Fruit fly (Drosophila melanogaster) whole organism, embryonic: ENCODE data around the gene Usp1.

Source experiments
- Atf6 ChIP-seq: fragments of 200-800 bp; sonication (Bioruptor generic); IDR thresholded peaks from 2 replicates; pipeline ENCODE4 v1.3.6; 2022; ENCODE audit warnings: missing biosample characterization, missing genetic modification characterization
- B-H1 ChIP-seq: fragments of 200-800 bp; sonication (Bioruptor generic); IDR thresholded peaks from 3 replicates; pipeline ENCODE4 v1.3.6; 2022; ENCODE audit warnings: missing biosample characterization, missing genetic modification characterization
- BEAF-32 ChIP-seq: fragments of 200-800 bp; sonication (Bioruptor generic); optimal IDR thresholded peaks from 3 replicates; lab custom pipeline; 2017; ENCODE audit warnings: missing biosample characterization, missing genetic modification characterization, mild to moderate bottlenecking, moderate library complexity, missing genetic modification reagents
- CG10147 ChIP-seq: fragments of 200-800 bp; sonication (Bioruptor generic); optimal IDR thresholded peaks from 2 replicates; lab custom pipeline; 2019; ENCODE audit warnings: missing biosample characterization, mild to moderate bottlenecking, missing genetic modification characterization, moderate library complexity
- CG11504 ChIP-seq: fragments of 200-800 bp; sonication (Bioruptor generic); optimal IDR thresholded peaks from 3 replicates; lab custom pipeline; 2019; ENCODE audit warnings: missing biosample characterization, mild to moderate bottlenecking, missing genetic modification characterization, moderate library complexity
- CG12942 ChIP-seq: fragments of 200-800 bp; sonication (Bioruptor generic); optimal IDR thresholded peaks from 3 replicates; lab custom pipeline; 2016; ENCODE audit warnings: missing biosample characterization, missing genetic modification characterization
- CG13424 ChIP-seq: fragments of 200-800 bp; sonication (Bioruptor generic); optimal IDR thresholded peaks from 2 replicates; lab custom pipeline; 2019; ENCODE audit warnings: missing biosample characterization, mild to moderate bottlenecking, missing genetic modification characterization, moderate library complexity
- CG13775 ChIP-seq: fragments of 200-800 bp; sonication (Bioruptor generic); optimal IDR thresholded peaks from 3 replicates; lab custom pipeline; 2017; ENCODE audit warnings: missing biosample characterization, mild to moderate bottlenecking, missing genetic modification characterization
- CG15479 ChIP-seq: fragments of 200-800 bp; sonication (Bioruptor generic); optimal IDR thresholded peaks from 3 replicates; lab custom pipeline; 2019; ENCODE audit warnings: missing biosample characterization, mild to moderate bottlenecking, missing genetic modification characterization, moderate library complexity
- CG16813 ChIP-seq: fragments of 200-800 bp; sonication (Bioruptor generic); IDR thresholded peaks from 3 replicates; pipeline ENCODE4 v1.3.6; 2022; ENCODE audit warnings: missing biosample characterization, missing genetic modification characterization; ENCODE audit not compliant: partially characterized antibody
- CG17186 ChIP-seq: fragments of 200-800 bp; sonication (Bioruptor generic); optimal IDR thresholded peaks from 3 replicates; lab custom pipeline; 2017; ENCODE audit warnings: missing biosample characterization, missing genetic modification reagents, missing genetic modification characterization
- CG17802 ChIP-seq: fragments of 200-800 bp; sonication (Bioruptor generic); optimal IDR thresholded peaks from 2 replicates; lab custom pipeline; 2018; ENCODE audit warnings: missing biosample characterization, mild to moderate bottlenecking, missing genetic modification characterization, moderate library complexity
- CG18476 ChIP-seq: fragments of 200-800 bp; sonication (Bioruptor generic); optimal IDR thresholded peaks from 2 replicates; lab custom pipeline; 2016; ENCODE audit warnings: missing biosample characterization, mild to moderate bottlenecking, missing genetic modification characterization
- CG2116 ChIP-seq: fragments of 200-800 bp; sonication (Bioruptor generic); optimal IDR thresholded peaks from 3 replicates; lab custom pipeline; 2018; ENCODE audit warnings: missing biosample characterization, mild to moderate bottlenecking, missing genetic modification characterization
- CG2199 ChIP-seq: fragments of 200-800 bp; sonication (Bioruptor generic); IDR thresholded peaks from 3 replicates; pipeline ENCODE4 v1.3.6; 2022; ENCODE audit warnings: missing biosample characterization, missing genetic modification characterization
- CG3995 ChIP-seq: fragments of 200-800 bp; sonication (Bioruptor generic); optimal IDR thresholded peaks from 3 replicates; lab custom pipeline; 2016; ENCODE audit warnings: missing biosample characterization, missing genetic modification characterization
- CG4730 ChIP-seq: fragments of 200-800 bp; sonication (Bioruptor generic); IDR thresholded peaks from 2 replicates; pipeline ENCODE4 v1.3.6; 2022; ENCODE audit warnings: missing biosample characterization, missing genetic modification characterization
- CG6765 ChIP-seq: fragments of 200-800 bp; sonication (Bioruptor generic); optimal IDR thresholded peaks from 3 replicates; lab custom pipeline; 2017; ENCODE audit warnings: missing biosample characterization, mild to moderate bottlenecking, missing genetic modification characterization
- CG7839 ChIP-seq: fragments of 200-800 bp; sonication (Bioruptor generic); optimal IDR thresholded peaks from 3 replicates; lab custom pipeline; 2018; ENCODE audit warnings: missing biosample characterization, mild to moderate bottlenecking, missing genetic modification characterization, moderate library complexity
- CG7928 ChIP-seq: fragments of 200-800 bp; sonication (Bioruptor generic); optimal IDR thresholded peaks from 2 replicates; lab custom pipeline; 2017; ENCODE audit warnings: missing biosample characterization, mild to moderate bottlenecking, missing genetic modification characterization
- CG7963 ChIP-seq: fragments of 200-800 bp; sonication (Bioruptor generic); IDR thresholded peaks from 3 replicates; pipeline ENCODE4 v1.3.6; 2022; ENCODE audit warnings: missing biosample characterization, missing genetic modification characterization; ENCODE audit not compliant: partially characterized antibody
- CG7987 ChIP-seq: fragments of 200-800 bp; sonication (Bioruptor generic); optimal IDR thresholded peaks from 2 replicates; lab custom pipeline; 2018; ENCODE audit warnings: missing biosample characterization, mild to moderate bottlenecking, missing genetic modification characterization, moderate library complexity
- CG8281 ChIP-seq: fragments of 200-800 bp; sonication (Bioruptor generic); optimal IDR thresholded peaks from 2 replicates; lab custom pipeline; 2018; ENCODE audit warnings: missing biosample characterization, mild to moderate bottlenecking, missing genetic modification characterization, moderate library complexity
- CG9215 ChIP-seq: fragments of 200-800 bp; sonication (Bioruptor generic); IDR thresholded peaks from 2 replicates; pipeline ENCODE4 v1.3.6; 2022; ENCODE audit warnings: missing biosample characterization, missing genetic modification characterization
- Elba2 ChIP-seq: fragments of 200-800 bp; sonication (Bioruptor generic); optimal IDR thresholded peaks from 3 replicates; lab custom pipeline; 2016; ENCODE audit warnings: missing biosample characterization, missing genetic modification characterization
- GATAe ChIP-seq: fragments of 200-800 bp; sonication (Bioruptor generic); conservative IDR thresholded peaks from 2 replicates; pipeline ENCODE4 v1.3.6; 2022; ENCODE audit warnings: missing biosample characterization, missing genetic modification characterization
- Gug ChIP-seq: fragments of 200-800 bp; sonication (Bioruptor generic); IDR thresholded peaks from 4 replicates; pipeline ENCODE4 v1.3.6; 2022; ENCODE audit warnings: missing biosample characterization, missing genetic modification characterization
- H2.0 ChIP-seq: fragments of 200-800 bp; sonication (Bioruptor generic); IDR thresholded peaks from 2 replicates; pipeline ENCODE4 v1.3.6; 2022; ENCODE audit warnings: missing biosample characterization, missing genetic modification characterization
- Max ChIP-seq: fragments of 200-800 bp; sonication (Bioruptor generic); optimal IDR thresholded peaks from 2 replicates; lab custom pipeline; 2016; ENCODE audit warnings: missing biosample characterization, mild to moderate bottlenecking, missing genetic modification characterization
- Med ChIP-seq: fragments of 200-800 bp; sonication (Bioruptor generic); peaks from one replicate; lab custom pipeline; 2016; ENCODE audit warnings: missing biosample characterization, missing genetic modification characterization, mild to moderate bottlenecking, inconsistent platforms, moderate library complexity
- Myb ChIP-seq: fragments of 200-800 bp; sonication (Bioruptor generic); optimal IDR thresholded peaks from 2 replicates; lab custom pipeline; 2016; ENCODE audit warnings: missing biosample characterization, missing genetic modification characterization
- NK7.1 ChIP-seq: fragments of 200-800 bp; sonication (Bioruptor generic); optimal IDR thresholded peaks from 3 replicates; lab custom pipeline; 2016; ENCODE audit warnings: missing biosample characterization, missing genetic modification characterization
- Nf-YC ChIP-seq: fragments of 200-800 bp; optimal IDR thresholded peaks from 3 replicates; lab custom pipeline; 2019; ENCODE audit warnings: missing biosample characterization, mild to moderate bottlenecking, missing genetic modification characterization, moderate library complexity
- Ptx1 ChIP-seq: fragments of 200-800 bp; sonication (Bioruptor generic); IDR thresholded peaks from 2 replicates; pipeline ENCODE4 v1.3.6; 2022; ENCODE audit warnings: missing biosample characterization, missing genetic modification characterization
- ac ChIP-seq: fragments of 200-800 bp; sonication (Bioruptor generic); optimal IDR thresholded peaks from 3 replicates; lab custom pipeline; 2017; ENCODE audit warnings: missing biosample characterization, mild to moderate bottlenecking, missing genetic modification characterization
- br ChIP-seq: fragments of >200 bp; optimal IDR thresholded peaks from 2 replicates; lab custom pipeline; 2017
- cas ChIP-seq: fragments of 200-800 bp; sonication (Bioruptor generic); IDR thresholded peaks from 2 replicates; pipeline ENCODE4 v1.3.6; 2022; ENCODE audit warnings: missing biosample characterization, missing genetic modification characterization
- chif ChIP-seq, 2 experiments: fragments of 200-800 bp; sonication (Bioruptor generic); optimal IDR thresholded peaks; 3 replicates each; lab custom pipeline; 2016; ENCODE audit warnings: missing biosample characterization in 2 of 2, missing genetic modification characterization in 2 of 2
- chn ChIP-seq: fragments of 200-800 bp; sonication (Bioruptor generic); optimal IDR thresholded peaks from 2 replicates; lab custom pipeline; 2016; ENCODE audit warnings: missing biosample characterization, missing genetic modification characterization
- dimm ChIP-seq: fragments of 200-800 bp; sonication (Bioruptor generic); IDR thresholded peaks from 2 replicates; pipeline ENCODE4 v1.3.6; 2022; ENCODE audit warnings: missing biosample characterization, missing genetic modification characterization
- dysf ChIP-seq: fragments of 200-800 bp; sonication (Bioruptor generic); IDR thresholded peaks from 3 replicates; pipeline ENCODE4 v1.3.6; 2022; ENCODE audit warnings: missing biosample characterization, missing genetic modification characterization
- ewg ChIP-seq: fragments of 200-800 bp; sonication (Bioruptor generic); optimal IDR thresholded peaks from 3 replicates; lab custom pipeline; 2017; ENCODE audit warnings: mild to moderate bottlenecking, missing biosample characterization, missing genetic modification reagents, missing genetic modification characterization
- fd3F ChIP-seq: fragments of 200-800 bp; sonication (Bioruptor generic); optimal IDR thresholded peaks from 2 replicates; lab custom pipeline; 2018; ENCODE audit warnings: missing biosample characterization, mild to moderate bottlenecking, missing genetic modification characterization, moderate library complexity
- fd64A ChIP-seq: fragments of 200-800 bp; sonication (Bioruptor generic); optimal IDR thresholded peaks from 3 replicates; lab custom pipeline; 2018; ENCODE audit warnings: missing biosample characterization, mild to moderate bottlenecking, missing genetic modification characterization
- gce ChIP-seq: fragments of 200-800 bp; sonication (Bioruptor generic); IDR thresholded peaks from 3 replicates; pipeline ENCODE4 v1.3.6; 2022; ENCODE audit warnings: missing biosample characterization, missing genetic modification characterization
- lilli ChIP-seq: fragments of 200-800 bp; sonication (Bioruptor generic); optimal IDR thresholded peaks from 3 replicates; lab custom pipeline; 2016; ENCODE audit warnings: missing biosample characterization, missing genetic modification characterization
- luna ChIP-seq: fragments of 200-800 bp; sonication (Bioruptor generic); optimal IDR thresholded peaks from 2 replicates; lab custom pipeline; 2016; ENCODE audit warnings: missing biosample characterization, missing genetic modification characterization
- org-1 ChIP-seq: fragments of 200-800 bp; sonication (Bioruptor generic); optimal IDR thresholded peaks from 2 replicates; lab custom pipeline; 2017; ENCODE audit warnings: missing biosample characterization, missing genetic modification characterization
- pb ChIP-seq: fragments of 200-800 bp; sonication (Bioruptor generic); optimal IDR thresholded peaks from 3 replicates; lab custom pipeline; 2016; ENCODE audit warnings: missing biosample characterization, missing genetic modification characterization
- run ChIP-seq: fragments of 200-800 bp; sonication (Bioruptor generic); optimal IDR thresholded peaks from 3 replicates; lab custom pipeline; 2018; ENCODE audit warnings: missing biosample characterization, mild to moderate bottlenecking, missing genetic modification characterization
- twi ChIP-seq: fragments of 200-800 bp; optimal IDR thresholded peaks from 2 replicates; lab custom pipeline; 2019; ENCODE audit warnings: missing biosample characterization, mild to moderate bottlenecking, missing genetic modification characterization, moderate library complexity

Gene Usp1

dm6 chr3R:29219948-29220347, 9.0 kb upstream of the Usp1 start, which contains the start of gene eEF1gamma (continued):
- TF ChIP-seq fd3F (GFP tag; lab: Kevin White, UChicago) (peak; percentile 93), Nf-YC (tag; lab: Kevin White, UChicago) (peak; percentile 81), br (no peak), CG18476 (GFP tag; lab: Kevin White, UChicago) (peak; percentile 89), Atf6 (GFP tag; lab: Robert Waterston, UW) (peak; percentile 94), Gug (GFP tag; lab: Robert Waterston, UW) (peak; percentile 77), luna (GFP tag; lab: Kevin White, UChicago) (peak; percentile 93), CG10147 (peak; percentile 93), CG11504 (tag; lab: Kevin White, UChicago) (peak; percentile 88), dimm (GFP tag; lab: Robert Waterston, UW) (peak; percentile 87), NK7.1 (GFP tag; lab: Kevin White, UChicago) (peak; percentile 97), CG2199 (peak; percentile 92), CG17186 (GFP tag; lab: Kevin White, UChicago) (peak; percentile 100), pb (GFP tag; lab: Kevin White, UChicago) (peak; percentile 96), Ptx1 (GFP tag; lab: Robert Waterston, UW) (peak; percentile 91), CG8281 (tag; lab: Kevin White, UChicago) (peak; percentile 86), CG15479 (GFP tag; lab: Kevin White, UChicago) (peak; percentile 59), CG17802 (tag; lab: Kevin White, UChicago) (peak; percentile 82), CG13775 (GFP tag; lab: Kevin White, UChicago) (peak; percentile 99), CG7839 (tag; lab: Kevin White, UChicago) (peak; percentile 91), org-1 (GFP tag; lab: Kevin White, UChicago) (peak; percentile 92), run (tag; lab: Kevin White, UChicago) (peak; percentile 82), chif (GFP tag; optimal IDR thresholded peaks at IDR 0.05; lab: Kevin White, UChicago) (peak; percentile 90 to 97), twi (peak; percentile 81), CG7928 (peak; percentile 97), CG7987 (peak; percentile 99), Max (GFP tag; lab: Kevin White, UChicago) (peak; percentile 96), H2.0 (GFP tag; lab: Robert Waterston, UW) (peak; percentile 94), dysf (peak; percentile 93), Med (peak; percentile 100), CG6765 (peak; percentile 98), CG2116 (GFP tag; lab: Kevin White, UChicago) (peak; percentile 95), chn (GFP tag; lab: Kevin White, UChicago) (peak; percentile 93), fd64A (GFP tag; lab: Kevin White, UChicago) (peak; percentile 97), CG9215 (GFP tag; lab: Robert Waterston, UW) (peak; percentile 76), gce (GFP tag; lab: Robert Waterston, UW) (peak; percentile 97), ewg (peak; percentile 91), lilli (GFP tag; lab: Kevin White, UChicago) (peak; percentile 91), Myb (GFP tag; lab: Kevin White, UChicago) (peak; percentile 87), Elba2 (GFP tag; lab: Kevin White, UChicago) (peak; percentile 70), BEAF-32 (GFP tag; lab: Kevin White, UChicago) (peak; percentile 92), CG7963 (GFP tag; lab: Robert Waterston, UW) (peak; percentile 91), CG4730 (GFP tag; lab: Robert Waterston, UW) (peak; percentile 89), B-H1 (GFP tag; lab: Robert Waterston, UW) (peak; percentile 81), cas (GFP tag; lab: Robert Waterston, UW) (peak; percentile 77), GATAe (GFP tag; lab: Robert Waterston, UW) (peak; percentile 88), CG12942 (GFP tag; lab: Kevin White, UChicago) (peak; percentile 86), CG3995 (peak; percentile 80), CG16813 (GFP tag; lab: Robert Waterston, UW) (peak; percentile 94), ac (peak; percentile 92), CG13424 (tag; lab: Kevin White, UChicago) (peak; percentile 83)
